Fruit fly (Drosophila melanogaster) whole organism, adult: ENCODE data around the gene CG14036.
A peak's percentile ranks its signal among the peaks of the same experiment; 100 is the strongest.

Experiments
- CG11617 ChIP-seq: fragments of 200-800 bp; sonication (Bioruptor generic); optimal IDR thresholded peaks from 2 replicates; lab custom pipeline; 2017; ENCODE audit warnings: mild to moderate bottlenecking, missing biosample characterization, missing genetic modification reagents, missing genetic modification characterization
- CG14711 ChIP-seq: fragments of 200-800 bp; sonication (Bioruptor generic); optimal IDR thresholded peaks from 2 replicates; lab custom pipeline; 2018; ENCODE audit warnings: missing biosample characterization, mild to moderate bottlenecking, missing genetic modification characterization, moderate library complexity
- CG1620 ChIP-seq: fragments of 200-800 bp; sonication (Bioruptor generic); optimal IDR thresholded peaks from 2 replicates; lab custom pipeline; 2016; ENCODE audit warnings: missing biosample characterization, missing genetic modification characterization
- CG7045 ChIP-seq: fragments of 200-800 bp; sonication (Bioruptor generic); optimal IDR thresholded peaks from 2 replicates; lab custom pipeline; 2017; ENCODE audit warnings: missing biosample characterization, mild to moderate bottlenecking, missing genetic modification characterization
- CG7101 ChIP-seq: fragments of 200-800 bp; sonication (Bioruptor generic); optimal IDR thresholded peaks from 2 replicates; lab custom pipeline; 2018; ENCODE audit warnings: missing biosample characterization, mild to moderate bottlenecking, missing genetic modification characterization, moderate library complexity
- Clk ChIP-seq: fragments of 200-800 bp; sonication (Bioruptor generic); optimal IDR thresholded peaks from 2 replicates; lab custom pipeline; 2017; ENCODE audit warnings: missing biosample characterization, missing genetic modification characterization
- cic ChIP-seq: fragments of 200-800 bp; sonication (Bioruptor generic); optimal IDR thresholded peaks from 2 replicates; lab custom pipeline; 2017; ENCODE audit warnings: missing biosample characterization, mild to moderate bottlenecking, missing genetic modification characterization, moderate library complexity
- cnc ChIP-seq, 2 experiments: fragments of >200 bp; optimal IDR thresholded peaks; 2 replicates each; lab custom pipeline; 2017
- ovo ChIP-seq: fragments of 200-800 bp; sonication (Bioruptor generic); optimal IDR thresholded peaks from 2 replicates; lab custom pipeline; 2016; ENCODE audit warnings: missing biosample characterization, missing genetic modification characterization
- pad ChIP-seq: fragments of 200-800 bp; sonication (Bioruptor generic); optimal IDR thresholded peaks from 3 replicates; lab custom pipeline; 2017; ENCODE audit warnings: missing biosample characterization, missing genetic modification characterization, mild to moderate bottlenecking, moderate library complexity, missing genetic modification reagents

- TF ChIP-seq CG1620 (GFP tag; lab: Kevin White, UChicago) = peak; percentile 77
- peak; percentile 63 for TF ChIP-seq ovo (GFP tag; lab: Kevin White, UChicago)
- peak; percentile 94 to 98 for TF ChIP-seq cnc (optimal IDR thresholded peaks at IDR 0.05; lab: Kevin White, UChicago)
- peak; percentile 62 for TF ChIP-seq CG14711
- peak; percentile 51 for TF ChIP-seq CG7045 (GFP tag; lab: Kevin White, UChicago)
- TF ChIP-seq CG11617 (GFP tag; lab: Kevin White, UChicago) = peak; percentile 72
- peak; percentile 23 for TF ChIP-seq Clk (GFP tag; lab: Kevin White, UChicago)
- no peak for TF ChIP-seq cic (GFP tag; lab: Kevin White, UChicago)
- peak; percentile 56 for TF ChIP-seq CG7101
- TF ChIP-seq pad (GFP tag; lab: Kevin White, UChicago) = peak; percentile 52
Measured at dm6 chr2L:5059645-5060254, 4.9 kb upstream of the CG14036 start, which contains the start of gene Rpn11.
